Worm (Caenorhabditis elegans) whole organism, L3 larva: ENCODE data around the gene col-157.
"Not testable (repeated sequence)": the region's sequence is repeated elsewhere in the genome, so short reads cannot be mapped to it uniquely, and the experiment has no call there.

Experiments
- R02D3.7 ChIP-seq: fragments of 150-350 bp; optimal IDR thresholded peaks from 2 replicates; lab custom pipeline; 2014; ENCODE audit warnings: missing biosample characterization, missing genetic modification characterization
- ceh-9 ChIP-seq: sonication (generic microtip); optimal IDR thresholded peaks from 2 replicates; lab custom pipeline; 2018; ENCODE audit warnings: missing biosample characterization, missing genetic modification characterization
- elt-3 ChIP-seq, 3 experiments: fragments of 150-350 bp in 1 of 3; sonication (generic microtip) in 2 of 3; optimal IDR thresholded peaks; 2 replicates in 2 of 3; 4 replicates in 1 of 3; lab custom pipeline; 2014 to 2017; ENCODE audit warnings: missing biosample characterization in 3 of 3, missing genetic modification characterization in 3 of 3
- eor-1 ChIP-seq, 2 experiments: fragments of 150-350 bp; optimal IDR thresholded peaks; 2 replicates each; lab custom pipeline; 2014 to 2018; ENCODE audit warnings: missing biosample characterization in 2 of 2, missing genetic modification characterization in 2 of 2
- hmg-11 ChIP-seq: sonication (generic microtip); optimal IDR thresholded peaks from 2 replicates; lab custom pipeline; 2016; ENCODE audit warnings: missing genetic modification characterization, missing compliant biosample characterization
- lin-39 ChIP-seq: fragments of 150-350 bp; optimal IDR thresholded peaks from 2 replicates; lab custom pipeline; 2018; ENCODE audit warnings: missing biosample characterization, missing genetic modification reagents, missing genetic modification characterization
- nhr-25 ChIP-seq: sonication (generic microtip); optimal IDR thresholded peaks from 2 replicates; lab custom pipeline; 2017; ENCODE audit warnings: missing biosample characterization, missing genetic modification characterization
- pha-4 ChIP-seq: fragments of 150-350 bp; optimal IDR thresholded peaks from 2 replicates; lab custom pipeline; 2014; ENCODE audit warnings: missing biosample characterization, missing genetic modification reagents, missing genetic modification characterization
- skn-1 ChIP-seq: fragments of 150-350 bp; optimal IDR thresholded peaks from 2 replicates; lab custom pipeline; 2014; ENCODE audit warnings: missing biosample characterization, missing genetic modification characterization
- unc-39 ChIP-seq: sonication (generic microtip); optimal IDR thresholded peaks from 4 replicates; lab custom pipeline; 2017; ENCODE audit warnings: missing biosample characterization, missing genetic modification characterization

ce11 chrV:11483580-11484092 lies at the start of gene col-157:
- TF ChIP-seq R02D3.7; nhr-25 (tag; lab: Kevin White, UChicago); ceh-9; pha-4 (tag; lab: Kevin White, UChicago); eor-1 (tag; optimal IDR thresholded peaks at IDR 0.05; lab: Kevin White, UChicago); lin-39 (tag; lab: Kevin White, UChicago); skn-1; unc-39 (tag; lab: Kevin White, UChicago); hmg-11; elt-3 (tag; optimal IDR thresholded peaks at IDR 0.05; lab: Kevin White, UChicago): not testable (repeated sequence)
